Fruit fly (Drosophila melanogaster): ENCODE results near the gene CG14655.

CG14655 gene

DNA sequence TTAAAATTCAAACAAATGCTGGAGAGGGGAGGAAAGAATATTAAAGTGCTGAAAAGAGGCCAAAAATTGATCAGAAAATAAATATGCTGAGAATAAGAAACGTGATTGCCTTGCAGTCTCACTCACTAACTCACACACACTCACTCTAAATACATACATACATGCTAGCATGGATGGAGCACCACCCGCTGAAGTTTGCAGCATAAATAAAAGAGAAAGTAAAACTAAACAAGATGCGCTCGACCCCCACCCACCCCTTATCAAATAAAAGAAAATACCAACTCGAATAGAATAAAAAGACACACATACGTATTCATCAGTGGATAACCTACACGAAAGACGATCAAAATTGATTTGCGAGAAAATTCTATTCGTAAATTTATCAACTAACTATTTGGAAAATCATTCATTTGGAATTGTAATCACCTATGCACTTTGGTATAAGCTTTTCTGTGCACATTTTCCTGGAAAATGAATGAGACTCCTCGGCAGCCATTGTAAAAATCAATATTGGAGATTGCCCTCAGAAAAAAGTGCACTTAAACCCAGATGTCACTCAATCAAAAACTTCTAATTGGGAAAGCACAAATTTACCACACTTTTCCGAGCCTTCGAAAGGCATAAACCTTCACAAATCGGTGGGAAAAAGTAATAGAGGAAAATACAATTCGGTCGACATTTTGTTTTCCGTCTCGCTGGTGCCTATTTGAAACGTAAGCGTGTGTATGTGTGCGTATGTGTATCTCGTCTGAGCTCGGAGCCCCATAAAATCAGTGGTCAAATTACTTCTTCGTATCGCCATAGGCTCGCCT, 31.2 kb upstream of the CG14655 start, which contains the start of gene Gmppb:
Gene Gmppb (plus strand): TSS at position 321 of the 812 bp plus-strand sequence.
- TF ChIP-seq foxo (GFP tag; optimal IDR thresholded peaks at IDR 0.05) (no peak), GATAd (GFP tag; optimal IDR thresholded peaks at IDR 0.05) (no peak), usp (GFP tag; optimal IDR thresholded peaks at IDR 0.05) (no peak), Hnf4 (GFP tag; optimal IDR thresholded peaks at IDR 0.05) (no peak), woc (GFP tag; optimal IDR thresholded peaks at IDR 0.05) (no peak), Myc (optimal IDR thresholded peaks at IDR 0.05) (no peak), h (GFP tag; optimal IDR thresholded peaks at IDR 0.05) (no peak), ey (GFP tag; optimal IDR thresholded peaks at IDR 0.05) (no peak), brk (GFP tag; optimal IDR thresholded peaks at IDR 0.05) (no peak), Rel (GFP tag; optimal IDR thresholded peaks at IDR 0.05) (no peak), Rel (tag; optimal IDR thresholded peaks at IDR 0.05) (no peak), Hr83 (GFP tag; optimal IDR thresholded peaks at IDR 0.05; ENCODE audit: poor library complexity, severe bottlenecking) (no peak), dsf (GFP tag; optimal IDR thresholded peaks at IDR 0.05; ENCODE audit: borderline replicate concordance) (no peak), jim (GFP tag; optimal IDR thresholded peaks at IDR 0.05) (no peak), CrebA (GFP tag; optimal IDR thresholded peaks at IDR 0.05; ENCODE audit: borderline replicate concordance) (no peak), Hr78 (GFP tag; optimal IDR thresholded peaks at IDR 0.05) (no peak), tai (GFP tag; optimal IDR thresholded peaks at IDR 0.05) (no peak)

DNA sequence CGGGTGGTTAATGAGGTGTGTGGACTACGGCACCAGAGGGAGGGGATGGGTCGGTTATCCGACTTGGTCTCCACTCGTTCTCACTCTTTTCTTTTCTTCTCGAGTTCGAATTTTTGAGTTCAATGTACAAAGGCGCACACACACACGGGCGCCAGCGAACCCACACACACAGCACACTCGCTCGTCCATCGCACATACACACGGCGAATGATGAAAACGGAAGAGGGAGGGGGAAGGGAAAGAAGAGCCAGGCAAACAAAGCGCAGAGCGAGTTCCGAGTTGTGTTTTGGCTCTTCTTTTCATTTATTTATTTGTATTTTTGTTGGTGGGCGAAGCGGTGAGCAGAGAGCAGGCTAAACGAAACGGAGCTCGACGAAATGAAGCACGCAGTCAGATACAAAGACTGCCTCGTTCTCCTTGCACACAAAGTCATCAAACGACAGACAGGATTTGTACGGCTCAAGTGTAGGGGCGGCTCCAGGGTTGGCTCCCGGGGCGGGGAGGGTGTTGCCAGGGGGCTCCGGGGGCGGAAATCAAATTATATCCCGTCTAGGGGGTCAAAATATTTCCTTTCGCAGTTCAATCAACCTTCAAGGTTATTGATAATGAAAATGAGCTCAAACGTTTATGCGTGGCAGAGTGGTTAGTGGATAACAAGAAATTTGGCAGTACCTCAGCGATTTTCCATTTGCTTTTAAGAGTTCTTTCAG, 30.0 kb upstream of the CG14655 start:
- TF ChIP-seq brk (GFP tag; optimal IDR thresholded peaks at IDR 0.05) (peak; percentile 10), Mio (GFP tag; optimal IDR thresholded peaks at IDR 0.05) (peak; percentile 1), jim (GFP tag; optimal IDR thresholded peaks at IDR 0.05) (peak; percentile 41), foxo (GFP tag; optimal IDR thresholded peaks at IDR 0.05) (peak in 1 of 2 experiments; percentile 35), CG32264 (GFP tag; optimal IDR thresholded peaks at IDR 0.05) (no peak), dmrt93B (GFP tag; optimal IDR thresholded peaks at IDR 0.05) (no peak), N (GFP tag; optimal IDR thresholded peaks at IDR 0.05) (no peak), CrebA (GFP tag; optimal IDR thresholded peaks at IDR 0.05; ENCODE audit: borderline replicate concordance) (no peak), Dif (GFP tag; optimal IDR thresholded peaks at IDR 0.05; ENCODE audit: partially characterized antibody) (peak; percentile 12), ey (GFP tag; optimal IDR thresholded peaks at IDR 0.05) (peak; percentile 49), br (GFP tag; optimal IDR thresholded peaks at IDR 0.05) (peak; percentile 69), HLH106 (tag; optimal IDR thresholded peaks at IDR 0.05) (peak; percentile 20), Sp1 (GFP tag; optimal IDR thresholded peaks at IDR 0.05) (peak; percentile 47), OdsH (GFP tag; optimal IDR thresholded peaks at IDR 0.05) (peak; percentile 48), h (GFP tag; optimal IDR thresholded peaks at IDR 0.05) (peak; percentile 67), Rel (GFP tag; optimal IDR thresholded peaks at IDR 0.05) (no peak), Rel (tag; optimal IDR thresholded peaks at IDR 0.05) (peak; percentile 64), usp (GFP tag; optimal IDR thresholded peaks at IDR 0.05) (no peak), pan (optimal IDR thresholded peaks at IDR 0.05) (no peak), dl (GFP tag; optimal IDR thresholded peaks at IDR 0.05; ENCODE audit: insufficient read depth in 1 of 2, partially characterized antibody in 2 of 2) (peak in 1 of 2 experiments; percentile 65), Jra (GFP tag; optimal IDR thresholded peaks at IDR 0.05) (peak; percentile 55), Vsx2 (GFP tag; optimal IDR thresholded peaks at IDR 0.05; ENCODE audit: partially characterized antibody) (peak; percentile 33), Hnf4 (GFP tag; optimal IDR thresholded peaks at IDR 0.05) (peak; percentile 73), Hr83 (GFP tag; optimal IDR thresholded peaks at IDR 0.05; ENCODE audit: poor library complexity, severe bottlenecking) (peak; percentile 79), Abd-B (GFP tag; optimal IDR thresholded peaks at IDR 0.05) (no peak), fru (GFP tag; optimal IDR thresholded peaks at IDR 0.05) (peak; percentile 60), Dfd (GFP tag; optimal IDR thresholded peaks at IDR 0.05) (peak; percentile 98), psq (GFP tag; optimal IDR thresholded peaks at IDR 0.05) (peak; percentile 99), lola (GFP tag; optimal IDR thresholded peaks at IDR 0.05) (peak; percentile 52)

dm6 chr3R:4807582-4807981, 27.5 kb upstream of the CG14655 start:
- peak; percentile 50 for TF ChIP-seq Dif (GFP tag; optimal IDR thresholded peaks at IDR 0.05; ENCODE audit: partially characterized antibody)
- no peak for TF ChIP-seq ey (GFP tag; optimal IDR thresholded peaks at IDR 0.05)
- peak; percentile 25 to 30 for TF ChIP-seq dl (GFP tag; optimal IDR thresholded peaks at IDR 0.05; ENCODE audit: insufficient read depth in 1 of 2, partially characterized antibody in 2 of 2)

Data from whole organism, wandering third instar larva.